Worm (Caenorhabditis elegans) whole organism, young adult: ENCODE results near the gene C16B8.4.

ENCODE experiments used
- B0019.2 ChIP-seq: fragments of 200-800 bp; sonication (Bioruptor generic); conservative IDR thresholded peaks from 2 replicates; pipeline ENCODE4 v1.3.6; 2022; ENCODE audit warnings: missing genetic modification reagents, missing genetic modification characterization, missing compliant biosample characterization
- C06A6.2 ChIP-seq: fragments of 200-800 bp; sonication (Bioruptor generic); conservative IDR thresholded peaks from 2 replicates; pipeline ENCODE4 v1.3.6; 2022; ENCODE audit warnings: missing genetic modification characterization, missing compliant biosample characterization
- D2030.7 ChIP-seq: fragments of 200-800 bp; sonication (Bioruptor generic); IDR thresholded peaks from 2 replicates; pipeline ENCODE4 v1.3.6; 2022; ENCODE audit warnings: missing genetic modification reagents, missing genetic modification characterization, missing compliant biosample characterization
- F33H1.4 ChIP-seq: fragments of 200-800 bp; sonication (Bioruptor generic); IDR thresholded peaks from 2 replicates; pipeline ENCODE4 v1.3.6; 2022; ENCODE audit warnings: missing genetic modification reagents, missing genetic modification characterization, missing compliant biosample characterization
- K11D2.4 ChIP-seq: fragments of 200-800 bp; sonication (Bioruptor generic); IDR thresholded peaks from 2 replicates; pipeline ENCODE4 v1.3.6; 2022; ENCODE audit warnings: missing genetic modification reagents, missing genetic modification characterization, missing compliant biosample characterization
- K12H6.12 ChIP-seq: fragments of 200-800 bp; sonication (Bioruptor generic); optimal IDR thresholded peaks from 2 replicates; lab custom pipeline; 2018; ENCODE audit warnings: mild to moderate bottlenecking, missing genetic modification characterization, missing compliant biosample characterization
- T26A5.8 ChIP-seq: sonication (generic microtip); optimal IDR thresholded peaks from 2 replicates; lab custom pipeline; 2016; ENCODE audit warnings: missing genetic modification characterization, missing compliant biosample characterization
- Y53F4B.3 ChIP-seq: fragments of 200-800 bp; sonication (Bioruptor generic); IDR thresholded peaks from 2 replicates; pipeline ENCODE4 v1.3.6; 2022; ENCODE audit warnings: missing genetic modification reagents, missing genetic modification characterization, missing compliant biosample characterization
- Y53G8AR.9 ChIP-seq: fragments of 200-800 bp; sonication (Bioruptor generic); conservative IDR thresholded peaks from 2 replicates; pipeline ENCODE4 v1.3.6; 2022; ENCODE audit warnings: missing genetic modification reagents, missing genetic modification characterization, missing compliant biosample characterization
- Y67H2A.10 ChIP-seq: fragments of 200-800 bp; sonication (Bioruptor generic); conservative IDR thresholded peaks from 2 replicates; pipeline ENCODE4 v1.3.6; 2022; ENCODE audit warnings: missing genetic modification reagents, missing genetic modification characterization, missing compliant biosample characterization
- Y79H2A.3 ChIP-seq: fragments of 200-800 bp; sonication (Bioruptor generic); conservative IDR thresholded peaks from 2 replicates; pipeline ENCODE4 v1.3.6; 2022; ENCODE audit warnings: missing genetic modification reagents, missing genetic modification characterization, missing compliant biosample characterization
- ama-1 ChIP-seq, 3 experiments: fragments of 150-350 bp in 1 of 3; sonication (generic microtip) in 2 of 3; optimal IDR thresholded peaks; 2 replicates each; lab custom pipeline; 2014 to 2018; ENCODE audit warnings: missing biosample characterization in 2 of 3, missing genetic modification characterization in 2 of 3, missing genetic modification reagents in 2 of 3
- aptf-2 ChIP-seq: fragments of 200-800 bp; sonication (Bioruptor generic); conservative IDR thresholded peaks from 2 replicates; pipeline ENCODE4 v1.3.6; 2022; ENCODE audit warnings: missing genetic modification reagents, missing genetic modification characterization, missing compliant biosample characterization
- aptf-3 ChIP-seq: fragments of 200-800 bp; sonication (Bioruptor generic); IDR thresholded peaks from 2 replicates; pipeline ENCODE4 v1.3.6; 2022; ENCODE audit warnings: missing genetic modification characterization, missing compliant biosample characterization
- atf-7 ChIP-seq: sonication (generic microtip); optimal IDR thresholded peaks from 2 replicates; lab custom pipeline; 2017; ENCODE audit warnings: mild to moderate bottlenecking, missing genetic modification characterization, missing compliant biosample characterization
- bed-2 ChIP-seq: fragments of 200-800 bp; sonication (Bioruptor generic); IDR thresholded peaks from 2 replicates; pipeline ENCODE4 v1.3.6; 2022; ENCODE audit warnings: missing genetic modification reagents, missing genetic modification characterization, missing compliant biosample characterization
- ccch-3 ChIP-seq: fragments of 200-800 bp; sonication (Bioruptor generic); optimal IDR thresholded peaks from 2 replicates; lab custom pipeline; 2018; ENCODE audit warnings: mild to moderate bottlenecking, missing genetic modification characterization, missing compliant biosample characterization
- ceh-100 ChIP-seq: fragments of 200-800 bp; sonication (Bioruptor generic); IDR thresholded peaks from 2 replicates; pipeline ENCODE4 v1.3.6; 2022; ENCODE audit warnings: missing genetic modification reagents, missing genetic modification characterization, missing compliant biosample characterization
- ceh-27 ChIP-seq: fragments of 200-800 bp; sonication (Bioruptor generic); optimal IDR thresholded peaks from 2 replicates; lab custom pipeline; 2018; ENCODE audit warnings: mild to moderate bottlenecking, missing genetic modification characterization, moderate library complexity, missing compliant biosample characterization
- dox-1 ChIP-seq: fragments of 200-800 bp; sonication (Bioruptor generic); IDR thresholded peaks from 2 replicates; pipeline ENCODE4 v1.3.6; 2022; ENCODE audit warnings: missing genetic modification reagents, missing genetic modification characterization, missing compliant biosample characterization
- ekl-4 ChIP-seq: fragments of 200-800 bp; sonication (Bioruptor generic); IDR thresholded peaks from 2 replicates; pipeline ENCODE4 v1.3.6; 2022; ENCODE audit warnings: missing genetic modification reagents, missing genetic modification characterization, missing compliant biosample characterization
- ets-4 ChIP-seq: fragments of 200-800 bp; sonication (Bioruptor generic); optimal IDR thresholded peaks from 2 replicates; lab custom pipeline; 2018; ENCODE audit warnings: mild to moderate bottlenecking, missing genetic modification characterization, missing compliant biosample characterization
- him-1 ChIP-seq: sonication (generic microtip); optimal IDR thresholded peaks from 2 replicates; lab custom pipeline; 2016; ENCODE audit warnings: missing genotype, missing genetic modification reagents, missing genetic modification characterization, missing compliant biosample characterization
- hlh-26 ChIP-seq: fragments of 200-800 bp; sonication (Bioruptor generic); conservative IDR thresholded peaks from 2 replicates; pipeline ENCODE4 v1.3.6; 2022; ENCODE audit warnings: missing genetic modification reagents, missing genetic modification characterization, missing compliant biosample characterization
- lag-1 ChIP-seq: fragments of 200-800 bp; sonication (Bioruptor generic); IDR thresholded peaks from 2 replicates; pipeline ENCODE4 v1.3.6; 2022; ENCODE audit warnings: missing genetic modification reagents, missing genetic modification characterization, missing compliant biosample characterization
- lin-35 ChIP-seq, 3 experiments: fragments of 150-350 bp in 2 of 3; sonication (generic microtip) in 1 of 3; optimal IDR thresholded peaks; 2 replicates each; lab custom pipeline; 2014 to 2018; ENCODE audit warnings: missing biosample characterization in 3 of 3, missing genetic modification characterization in 3 of 3, missing genetic modification reagents in 3 of 3
- madf-10 ChIP-seq: sonication (generic microtip); optimal IDR thresholded peaks from 2 replicates; lab custom pipeline; 2016; ENCODE audit warnings: mild to moderate bottlenecking, missing genetic modification characterization, missing compliant biosample characterization
- madf-3 ChIP-seq: fragments of 200-800 bp; sonication (Bioruptor generic); IDR thresholded peaks from 2 replicates; pipeline ENCODE4 v1.3.6; 2022; ENCODE audit warnings: missing genetic modification reagents, missing genetic modification characterization, missing compliant biosample characterization
- mcd-1 ChIP-seq: fragments of 200-800 bp; sonication (Bioruptor generic); IDR thresholded peaks from 2 replicates; pipeline ENCODE4 v1.3.6; 2022; ENCODE audit warnings: missing genetic modification reagents, missing genetic modification characterization, missing compliant biosample characterization
- nhr-179 ChIP-seq: sonication (generic microtip); optimal IDR thresholded peaks from 2 replicates; lab custom pipeline; 2016; ENCODE audit warnings: mild to moderate bottlenecking, missing genetic modification characterization, missing compliant biosample characterization
- nhr-27 ChIP-seq: fragments of 200-800 bp; sonication (Bioruptor generic); optimal IDR thresholded peaks from 2 replicates; lab custom pipeline; 2018; ENCODE audit warnings: mild to moderate bottlenecking, missing genetic modification characterization, moderate library complexity, missing compliant biosample characterization
- pbrm-1 ChIP-seq: fragments of 200-800 bp; sonication (Bioruptor generic); IDR thresholded peaks from 2 replicates; pipeline ENCODE4 v1.3.6; 2022; ENCODE audit warnings: missing genetic modification reagents, missing genetic modification characterization, missing compliant biosample characterization
- sptf-2 ChIP-seq: fragments of 200-800 bp; sonication (Bioruptor generic); optimal IDR thresholded peaks from 2 replicates; lab custom pipeline; 2018; ENCODE audit warnings: mild to moderate bottlenecking, missing genetic modification characterization, missing compliant biosample characterization
- tlf-1 ChIP-seq: fragments of 200-800 bp; sonication (Bioruptor generic); optimal IDR thresholded peaks from 2 replicates; lab custom pipeline; 2018; ENCODE audit warnings: mild to moderate bottlenecking, missing genetic modification characterization, missing compliant biosample characterization
- xnd-1 ChIP-seq: sonication (generic microtip); optimal IDR thresholded peaks from 2 replicates; lab custom pipeline; 2016; ENCODE audit warnings: missing genotype, missing genetic modification reagents, missing genetic modification characterization, missing compliant biosample characterization
- zfh-2 ChIP-seq: fragments of 200-800 bp; sonication (Bioruptor generic); conservative IDR thresholded peaks from 2 replicates; pipeline ENCODE4 v1.3.6; 2022; ENCODE audit warnings: missing genetic modification reagents, missing genetic modification characterization, missing compliant biosample characterization
- ztf-18 ChIP-seq: sonication (generic microtip); optimal IDR thresholded peaks from 2 replicates; lab custom pipeline; 2016; ENCODE audit warnings: missing genotype, mild to moderate bottlenecking, missing genetic modification characterization, missing compliant biosample characterization
- ztf-6 ChIP-seq: fragments of 200-800 bp; sonication (Bioruptor generic); IDR thresholded peaks from 2 replicates; pipeline ENCODE4 v1.3.6; 2022; ENCODE audit warnings: missing genetic modification reagents, missing genetic modification characterization, missing compliant biosample characterization

The C16B8.4 gene

DNA sequence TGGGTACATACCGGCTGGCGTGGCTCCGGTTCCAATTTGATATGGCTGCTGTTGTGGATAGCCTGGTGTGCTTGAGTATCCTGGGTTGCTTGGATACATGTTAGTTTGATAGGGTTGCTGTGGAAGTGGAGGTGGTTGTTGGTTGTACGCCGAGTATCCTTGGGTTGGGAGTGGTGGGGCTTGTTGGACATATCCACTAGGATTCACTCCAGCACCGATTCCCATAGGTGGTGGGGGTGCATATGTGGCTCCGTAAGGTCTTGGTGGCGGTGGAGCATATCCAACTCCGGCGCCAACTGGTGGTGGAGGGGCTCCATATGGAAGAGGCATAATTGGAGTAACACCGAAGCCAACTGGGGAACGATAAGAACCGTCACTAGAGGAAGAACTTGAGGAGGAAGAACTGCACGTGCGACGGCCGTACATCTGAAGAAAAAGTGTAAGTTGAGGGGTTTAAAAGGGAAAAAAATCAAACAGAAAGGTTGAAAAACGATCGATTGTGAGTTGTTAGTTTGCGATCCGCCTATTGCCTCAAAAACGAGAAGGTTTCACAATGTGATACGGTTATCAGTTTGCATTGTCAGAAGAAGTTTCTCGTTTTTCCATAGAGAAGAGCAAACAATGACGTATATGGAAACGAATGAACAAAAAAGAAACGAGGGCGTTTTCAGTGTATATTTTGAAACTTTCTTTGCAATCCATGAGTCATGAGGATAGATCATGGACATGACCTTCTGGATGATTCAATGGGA lies 5.0 kb downstream of the C16B8.4 start, which contains the start of gene C16B8.3 (continued):
- no peak for TF ChIP-seq K12H6.12 (tag; lab: Kevin White, UChicago)
- 0 out of 2 replicates have a peak, but pooled peaks have one; percentile 9 for TF ChIP-seq pbrm-1 (GFP tag; lab: Robert Waterston, UW)
- TF ChIP-seq zfh-2: peak; percentile 58
- TF ChIP-seq ekl-4 (GFP tag; lab: Robert Waterston, UW): 0 out of 2 replicates have a peak, but pooled peaks have one; percentile 44
- no peak for TF ChIP-seq hlh-26
- TF ChIP-seq tlf-1 (GFP tag; lab: Kevin White, UChicago): no peak
- TF ChIP-seq B0019.2 (GFP tag; lab: Robert Waterston, UW): no peak
- TF ChIP-seq ets-4 (GFP tag; lab: Kevin White, UChicago): no peak
- TF ChIP-seq ceh-100: no peak
- TF ChIP-seq atf-7 (tag; lab: Kevin White, UChicago): no peak
- TF ChIP-seq C06A6.2 (GFP tag; lab: Robert Waterston, UW): no peak
- no peak for TF ChIP-seq nhr-179 (tag; lab: Kevin White, UChicago)
- no peak for TF ChIP-seq K11D2.4 (GFP tag; lab: Robert Waterston, UW)
- TF ChIP-seq D2030.7 (GFP tag; lab: Robert Waterston, UW): no peak
- no peak for TF ChIP-seq Y67H2A.10 (GFP tag; lab: Robert Waterston, UW)
- TF ChIP-seq lag-1: no peak
- TF ChIP-seq F33H1.4 (GFP tag; lab: Robert Waterston, UW): no peak
- no peak for TF ChIP-seq madf-10
- TF ChIP-seq xnd-1 (tag; lab: Kevin White, UChicago): no peak
- TF ChIP-seq, all 124 proteins: peak for 13

DNA sequence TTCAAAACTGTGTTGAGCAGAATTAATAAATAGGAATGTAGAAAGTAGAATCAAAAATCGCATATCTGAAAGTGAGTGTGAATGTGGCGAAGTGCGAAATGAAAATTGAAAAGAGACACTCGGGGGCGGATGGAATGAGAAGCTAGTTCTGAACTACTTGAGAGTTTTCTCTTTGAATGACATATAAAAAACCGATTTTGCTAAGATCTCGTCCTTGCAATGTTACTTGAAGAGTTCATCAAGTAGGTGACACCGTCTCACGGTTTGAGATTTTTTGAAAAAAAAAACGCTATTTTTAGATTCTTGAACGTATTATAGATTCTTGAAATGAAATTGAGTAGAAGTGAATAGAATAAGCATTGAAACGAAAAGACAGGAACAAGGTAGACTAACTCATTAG lies 7.1 kb downstream of the C16B8.4 start, which contains the start of gene C16B8.2:
TSS of gene C16B8.2 (minus strand) at position 101 of the 400 bp plus-strand sequence.
- no peak for TF ChIP-seq him-1 (tag; lab: Kevin White, UChicago)
- no peak for TF ChIP-seq ztf-18
- no peak for TF ChIP-seq T26A5.8 (tag; lab: Kevin White, UChicago)
- TF ChIP-seq nhr-27 (tag; lab: Kevin White, UChicago): no peak
- no peak for TF ChIP-seq ceh-27 (GFP tag; lab: Kevin White, UChicago)
- no peak for TF ChIP-seq ztf-6 (GFP tag; lab: Robert Waterston, UW)
- TF ChIP-seq madf-3 (GFP tag; lab: Robert Waterston, UW): no peak
- no peak for TF ChIP-seq ekl-4 (GFP tag; lab: Robert Waterston, UW)
- TF ChIP-seq ama-1 (optimal IDR thresholded peaks at IDR 0.05; lab: Kevin White, UChicago): no peak
- TF ChIP-seq ama-1 (GFP tag; optimal IDR thresholded peaks at IDR 0.05; lab: Kevin White, UChicago): no peak
- no peak for TF ChIP-seq lin-35 (GFP tag; optimal IDR thresholded peaks at IDR 0.05; lab: Kevin White, UChicago)
- TF ChIP-seq Y53G8AR.9 (GFP tag; lab: Robert Waterston, UW): no peak
- no peak for TF ChIP-seq sptf-2 (GFP tag; lab: Kevin White, UChicago)
- TF ChIP-seq Y53F4B.3 (GFP tag; lab: Robert Waterston, UW): no peak
- no peak for TF ChIP-seq mcd-1 (GFP tag; lab: Robert Waterston, UW)
- TF ChIP-seq aptf-3: no peak

DNA sequence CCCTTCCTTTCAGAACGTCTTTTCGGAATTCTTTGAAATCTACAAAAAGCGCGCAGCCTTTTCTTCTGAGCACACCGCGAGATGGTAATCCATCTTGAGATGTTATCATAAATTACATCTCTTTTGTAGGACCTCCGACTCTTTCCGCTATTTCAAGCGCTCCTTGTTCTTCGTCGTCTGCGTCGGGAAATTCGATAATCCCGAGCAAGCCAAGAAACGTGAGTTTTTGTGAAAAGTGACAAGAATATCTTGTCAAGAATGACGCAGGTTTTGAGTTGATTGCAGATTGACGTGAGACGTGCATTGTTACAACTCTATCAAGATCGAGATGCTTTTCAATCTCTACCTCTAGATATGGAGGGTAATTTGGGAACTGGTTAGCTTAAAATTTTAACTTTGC lies 13.1 kb downstream of the C16B8.4 start:
- no peak for TF ChIP-seq aptf-2 (GFP tag; lab: Robert Waterston, UW)
- no peak for TF ChIP-seq sptf-2 (GFP tag; lab: Kevin White, UChicago)
- no peak for TF ChIP-seq Y79H2A.3
- TF ChIP-seq ccch-3 (GFP tag; lab: Kevin White, UChicago): no peak
- no peak for TF ChIP-seq dox-1 (GFP tag; lab: Robert Waterston, UW)
- no peak for TF ChIP-seq bed-2 (GFP tag; lab: Robert Waterston, UW)
